Worm (Caenorhabditis elegans): ENCODE results near the gene C09E7.11.

- TF ChIP-seq B0035.1 (tag; optimal IDR thresholded peaks at IDR 0.05) (no peak), snpc-1.1 (tag; optimal IDR thresholded peaks at IDR 0.05; ENCODE audit: insufficient read depth) (no peak), atf-7 (tag; optimal IDR thresholded peaks at IDR 0.05) (no peak), tbp1 (GFP tag; optimal IDR thresholded peaks at IDR 0.05) (no peak), lsy-27 (tag; optimal IDR thresholded peaks at IDR 0.05; ENCODE audit: borderline replicate concordance, insufficient read depth) (no peak), cebp-2 (GFP tag; IDR thresholded peaks at IDR 0.05) (no peak), repo-1 (tag; optimal IDR thresholded peaks at IDR 0.05) (no peak), snpc-3.4 (tag; optimal IDR thresholded peaks at IDR 0.05) (no peak), attf-6 (GFP tag; IDR thresholded peaks at IDR 0.05) (no peak), gei-17 (GFP tag; optimal IDR thresholded peaks at IDR 0.05) (no peak), efl-1 (GFP tag; optimal IDR thresholded peaks at IDR 0.05) (no peak), dpl-1 (GFP tag; optimal IDR thresholded peaks at IDR 0.05) (no peak), hlh-12 (tag; optimal IDR thresholded peaks at IDR 0.05) (no peak), unc-62 (GFP tag; optimal IDR thresholded peaks at IDR 0.05) (no peak)
These were observed 11.2 kb upstream of the C09E7.11 start, which contains the start of gene C09E7.10 for ce11 chrIII:6519949-6520348.
